Fruit fly (Drosophila melanogaster): ENCODE data around the gene RnrL.
A peak's percentile ranks its signal among the peaks of the same experiment; 100 is the strongest.

Gene RnrL

DNA sequence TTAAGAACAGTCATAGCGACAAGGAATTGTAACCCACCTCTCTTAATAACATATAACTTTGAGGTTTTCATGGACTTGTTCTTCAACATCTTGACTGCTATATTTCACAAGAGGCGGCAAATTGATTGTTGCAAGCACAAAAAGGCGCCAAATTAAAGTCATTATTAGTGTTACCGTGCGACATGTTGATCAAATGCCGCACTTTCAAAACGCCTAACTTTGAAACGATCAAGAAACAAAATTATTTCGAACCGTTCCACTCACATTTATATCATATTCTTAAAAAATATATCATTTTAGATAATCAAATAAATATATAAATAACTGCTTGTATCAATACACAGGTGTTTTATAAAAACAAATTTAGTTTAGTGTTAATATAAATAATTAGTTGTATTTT is at the start of gene RnrL:
Gene RnrL, minus strand, starts transcription at position 154 of the 400 bp plus-strand sequence.
- TF ChIP-seq CG4318 (GFP tag; optimal IDR thresholded peaks at IDR 0.05) (no peak), dsx (GFP tag; optimal IDR thresholded peaks at IDR 0.05; ENCODE audit: poor library complexity, severe bottlenecking) (peak; percentile 7), cyc (GFP tag; optimal IDR thresholded peaks at IDR 0.05) (no peak)

DNA sequence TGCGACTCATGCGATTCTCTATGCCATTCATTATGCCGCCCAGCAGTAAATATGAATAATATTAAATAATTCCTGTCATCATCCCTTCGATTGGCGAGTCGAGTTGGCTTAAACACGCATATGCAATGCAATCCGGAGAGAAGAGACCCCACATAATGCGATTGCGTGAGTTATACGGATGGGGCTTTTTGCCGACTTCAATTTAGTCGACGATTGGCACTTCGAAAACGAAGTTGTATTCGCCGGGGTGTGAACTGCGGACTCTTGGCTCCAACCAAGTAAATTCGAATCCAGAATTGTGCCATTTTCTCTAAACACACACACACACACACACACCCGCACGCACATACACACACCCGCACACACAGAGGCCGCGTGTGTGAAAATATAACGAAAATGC is 48.5 kb upstream of the RnrL start:
- TF ChIP-seq achi (GFP tag; optimal IDR thresholded peaks at IDR 0.05) (no peak), CG11294 (GFP tag; IDR thresholded peaks at IDR 0.05) (no peak), net (GFP tag; optimal IDR thresholded peaks at IDR 0.05) (no peak), CG4318 (GFP tag; optimal IDR thresholded peaks at IDR 0.05) (no peak), Gug (GFP tag; IDR thresholded peaks at IDR 0.05) (no peak), CG6276 (GFP tag; optimal IDR thresholded peaks at IDR 0.05) (no peak), acj6 (GFP tag; optimal IDR thresholded peaks at IDR 0.05) (no peak), dac (GFP tag; optimal IDR thresholded peaks at IDR 0.05) (no peak), CG6792 (GFP tag; optimal IDR thresholded peaks at IDR 0.05) (no peak), CG31627 (GFP tag; optimal IDR thresholded peaks at IDR 0.05) (no peak), CG16779 (tag; optimal IDR thresholded peaks at IDR 0.05) (no peak), topi (GFP tag; optimal IDR thresholded peaks at IDR 0.05) (no peak), Eip75B (GFP tag; optimal IDR thresholded peaks at IDR 0.05) (no peak), fd59A (GFP tag; optimal IDR thresholded peaks at IDR 0.05) (no peak), vri (GFP tag; optimal IDR thresholded peaks at IDR 0.05) (no peak), salr (GFP tag; optimal IDR thresholded peaks at IDR 0.05) (no peak), CG10631 (GFP tag; optimal IDR thresholded peaks at IDR 0.05) (no peak), pdm3 (GFP tag; optimal IDR thresholded peaks at IDR 0.05) (no peak), CG6854 (GFP tag; optimal IDR thresholded peaks at IDR 0.05) (no peak)

DNA sequence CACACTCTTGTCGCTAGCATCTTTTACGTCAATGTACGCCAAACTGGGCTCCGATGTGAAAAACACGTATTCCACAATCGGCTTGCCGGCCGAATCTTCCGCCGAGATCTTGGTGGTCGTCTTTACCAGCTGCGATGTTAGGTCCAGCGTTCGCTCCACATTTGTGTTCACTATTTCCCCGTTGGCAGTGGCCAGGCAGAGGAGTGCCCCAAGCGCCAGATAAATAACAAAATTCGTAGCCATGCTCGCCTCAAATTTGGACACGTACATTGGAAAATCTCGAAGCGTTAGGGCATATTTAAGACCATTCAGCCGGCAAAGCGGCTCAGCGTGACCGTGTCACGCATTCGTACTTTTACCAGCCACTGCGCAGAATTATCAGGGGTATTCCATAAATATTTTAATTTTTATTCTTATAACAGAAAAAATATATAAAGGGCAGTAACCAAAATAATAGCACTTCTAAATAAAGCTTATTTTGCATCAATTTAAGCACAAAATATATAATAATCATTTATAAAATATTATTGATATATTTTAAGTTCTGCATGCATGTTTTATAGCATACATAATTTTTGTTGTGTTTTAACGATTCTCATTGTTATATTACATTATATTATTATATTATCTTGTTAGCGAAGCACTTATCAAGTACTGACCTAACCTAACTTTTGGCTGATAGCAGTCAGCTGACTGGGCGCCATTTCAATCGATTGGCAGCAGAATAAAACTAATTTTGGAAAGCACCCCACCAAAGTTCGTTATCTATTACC is 47.9 kb upstream of the RnrL start, which contains the start of the genes CG33303 and dpr19:
Gene CG33303, minus strand, starts transcription at position 294 of the 773 bp plus-strand sequence.
Gene dpr19, plus strand, starts transcription at position 705 of the 773 bp plus-strand sequence.
- TF ChIP-seq CG8119 (GFP tag; IDR thresholded peaks at IDR 0.05) (peak; percentile 67; the same call in 2 of the 3 replicates), CG6792 (GFP tag; optimal IDR thresholded peaks at IDR 0.05) (peak; percentile 37), Ets96B (tag; optimal IDR thresholded peaks at IDR 0.05) (peak; percentile 60), dsx (GFP tag; optimal IDR thresholded peaks at IDR 0.05; ENCODE audit: poor library complexity, severe bottlenecking) (peak; percentile 36), CG34406 (GFP tag; optimal IDR thresholded peaks at IDR 0.05) (peak; percentile 51), fd85E (GFP tag; optimal IDR thresholded peaks at IDR 0.05) (no peak), CG10631 (GFP tag; optimal IDR thresholded peaks at IDR 0.05) (peak; percentile 46), CG3032 (tag; optimal IDR thresholded peaks at IDR 0.05) (peak; percentile 65), Gug (GFP tag; IDR thresholded peaks at IDR 0.05) (peak; percentile 22; the same call in 1 of the 2 replicates), CG15336 (GFP tag; IDR thresholded peaks at IDR 0.05) (peak; percentile 79), OdsH (GFP tag; optimal IDR thresholded peaks at IDR 0.05) (no peak), Eip78C (GFP tag) (peak; percentile 70), Ets21C (GFP tag; optimal IDR thresholded peaks at IDR 0.05) (no peak), achi (GFP tag; optimal IDR thresholded peaks at IDR 0.05) (peak; percentile 8), CG6854 (GFP tag; optimal IDR thresholded peaks at IDR 0.05) (peak; percentile 43), CG4318 (GFP tag; optimal IDR thresholded peaks at IDR 0.05) (no peak), esn (GFP tag; optimal IDR thresholded peaks at IDR 0.05) (peak; percentile 49), CG6808 (GFP tag; optimal IDR thresholded peaks at IDR 0.05) (peak; percentile 24), dac (GFP tag; optimal IDR thresholded peaks at IDR 0.05) (no peak), CG10669 (GFP tag; optimal IDR thresholded peaks at IDR 0.05) (peak; percentile 7), CG3919 (GFP tag; optimal IDR thresholded peaks at IDR 0.05) (no peak)
